Fruit fly (Drosophila melanogaster): ENCODE data around the gene Blos3.

Gene Blos3

dm6 chr3L:18833234-18833633, 36.8 kb upstream of the Blos3 start (continued):
- no peak for TF ChIP-seq ab (GFP tag; optimal IDR thresholded peaks at IDR 0.05)
- no peak for TF ChIP-seq sc (optimal IDR thresholded peaks at IDR 0.05)
- TF ChIP-seq sc (GFP tag; optimal IDR thresholded peaks at IDR 0.05), result no peak
- no peak for TF ChIP-seq CG34224 (GFP tag; IDR thresholded peaks at IDR 0.05; ENCODE audit: partially characterized antibody)
- no peak for TF ChIP-seq her (GFP tag; optimal IDR thresholded peaks at IDR 0.05)
- no peak for TF ChIP-seq Hr51 (GFP tag; optimal IDR thresholded peaks at IDR 0.05)
- TF ChIP-seq CG6254 (GFP tag; optimal IDR thresholded peaks at IDR 0.05), result no peak
- TF ChIP-seq so (GFP tag; IDR thresholded peaks at IDR 0.05), result peak; percentile 45; the same call in 1 of the 3 replicates
- peak; percentile 14 for TF ChIP-seq ATbp (GFP tag; optimal IDR thresholded peaks at IDR 0.05)
- TF ChIP-seq tap (tag; optimal IDR thresholded peaks at IDR 0.05), result no peak
- peak; percentile 83 for TF ChIP-seq Med (GFP tag)
- TF ChIP-seq CG14014 (GFP tag; IDR thresholded peaks at IDR 0.05), result peak; percentile 52; the same call in 1 of the 2 replicates
- peak; percentile 33 for TF ChIP-seq caup (GFP tag; optimal IDR thresholded peaks at IDR 0.05; ENCODE audit: severe bottlenecking)
- TF ChIP-seq nom (GFP tag; optimal IDR thresholded peaks at IDR 0.05), result no peak
- no peak for TF ChIP-seq E2f2 (GFP tag; IDR thresholded peaks at IDR 0.05)
- peak; percentile 39 for TF ChIP-seq CG12071 (GFP tag; optimal IDR thresholded peaks at IDR 0.05)
- peak; percentile 38 for TF ChIP-seq CG15514 (GFP tag; optimal IDR thresholded peaks at IDR 0.05)
- peak; percentile 35 for TF ChIP-seq odd (GFP tag; optimal IDR thresholded peaks at IDR 0.05)
- TF ChIP-seq CG13296 (GFP tag; optimal IDR thresholded peaks at IDR 0.05), result peak; percentile 15
- TF ChIP-seq hb (GFP tag; IDR thresholded peaks at IDR 0.05; ENCODE audit: partially characterized antibody), result no peak
- no peak for TF ChIP-seq CG12744 (GFP tag; optimal IDR thresholded peaks at IDR 0.05)
- TF ChIP-seq CG15269 (tag; optimal IDR thresholded peaks at IDR 0.05), result peak; percentile 52
- peak; percentile 62 for TF ChIP-seq Fer1 (GFP tag; optimal IDR thresholded peaks at IDR 0.05)
- peak; percentile 36 for TF ChIP-seq gem (tag; optimal IDR thresholded peaks at IDR 0.05)
- no peak for TF ChIP-seq peb (GFP tag; IDR thresholded peaks at IDR 0.05)
- peak; percentile 19 for TF ChIP-seq CG7556 (GFP tag; optimal IDR thresholded peaks at IDR 0.05)
- TF ChIP-seq CG10147 (GFP tag; optimal IDR thresholded peaks at IDR 0.05), result peak; percentile 20
- TF ChIP-seq CTCF (GFP tag; optimal IDR thresholded peaks at IDR 0.05), result no peak
- 0 out of 2 replicates have a peak, but pooled peaks have one; percentile 10 for TF ChIP-seq Xrp1 (GFP tag; IDR thresholded peaks at IDR 0.05)
- TF ChIP-seq Hmr (GFP tag; optimal IDR thresholded peaks at IDR 0.05), result peak; percentile 48
- TF ChIP-seq Lim3 (GFP tag; IDR thresholded peaks at IDR 0.05), result no peak
- no peak for TF ChIP-seq seq (GFP tag; IDR thresholded peaks at IDR 0.05)
- TF ChIP-seq ham (GFP tag; IDR thresholded peaks at IDR 0.05), result no peak
- TF ChIP-seq CG2678 (tag; optimal IDR thresholded peaks at IDR 0.05), result peak; percentile 18
- peak; percentile 3 for TF ChIP-seq CG17385 (GFP tag; optimal IDR thresholded peaks at IDR 0.05)
- peak; percentile 67 for TF ChIP-seq CG7987 (GFP tag; optimal IDR thresholded peaks at IDR 0.05)
- peak; percentile 18 for TF ChIP-seq CG4707 (GFP tag; optimal IDR thresholded peaks at IDR 0.05)
- no peak for TF ChIP-seq Abd-B (GFP tag; optimal IDR thresholded peaks at IDR 0.05)
- no peak for TF ChIP-seq shn (GFP tag; optimal IDR thresholded peaks at IDR 0.05)
- TF ChIP-seq CG5245 (GFP tag; optimal IDR thresholded peaks at IDR 0.05), result no peak
- peak; percentile 2 for TF ChIP-seq exex (tag; optimal IDR thresholded peaks at IDR 0.05)
- TF ChIP-seq lola (GFP tag; optimal IDR thresholded peaks at IDR 0.05), result no peak
- TF ChIP-seq CG6813 (GFP tag; optimal IDR thresholded peaks at IDR 0.05), result peak; percentile 58
- TF ChIP-seq CG18619 (GFP tag; optimal IDR thresholded peaks at IDR 0.05), result peak; percentile 33
- 0 out of 2 replicates have a peak, but pooled peaks have one; percentile 16 for TF ChIP-seq sob (GFP tag; IDR thresholded peaks at IDR 0.05)
- no peak for TF ChIP-seq CG30403 (GFP tag; optimal IDR thresholded peaks at IDR 0.05)
- no peak for TF ChIP-seq CG7372 (GFP tag; IDR thresholded peaks at IDR 0.05)
- TF ChIP-seq CG32767 (GFP tag; IDR thresholded peaks at IDR 0.05), result no peak
- TF ChIP-seq wor (GFP tag; IDR thresholded peaks at IDR 0.05), result no peak
- TF ChIP-seq E2f1 (GFP tag; IDR thresholded peaks at IDR 0.05), result no peak
- TF ChIP-seq fd3F (GFP tag; optimal IDR thresholded peaks at IDR 0.05), result peak; percentile 43
